Worm (Caenorhabditis elegans) whole organism, L4/young adult: ENCODE results near the gene str-93.

Experiments used
- W03F9.2 ChIP-seq: fragments of 150-350 bp; optimal IDR thresholded peaks from 2 replicates; lab custom pipeline; 2014; ENCODE audit warnings: missing biosample characterization, missing genetic modification characterization
- dao-5 ChIP-seq: sonication (generic microtip); optimal IDR thresholded peaks from 2 replicates; lab custom pipeline; 2016; ENCODE audit warnings: missing genotype, missing genetic modification characterization, moderate library complexity, missing compliant biosample characterization
- him-1 ChIP-seq: sonication (generic microtip); optimal IDR thresholded peaks from 2 replicates; lab custom pipeline; 2016; ENCODE audit warnings: missing genotype, missing genetic modification reagents, missing genetic modification characterization, missing compliant biosample characterization

DNA sequence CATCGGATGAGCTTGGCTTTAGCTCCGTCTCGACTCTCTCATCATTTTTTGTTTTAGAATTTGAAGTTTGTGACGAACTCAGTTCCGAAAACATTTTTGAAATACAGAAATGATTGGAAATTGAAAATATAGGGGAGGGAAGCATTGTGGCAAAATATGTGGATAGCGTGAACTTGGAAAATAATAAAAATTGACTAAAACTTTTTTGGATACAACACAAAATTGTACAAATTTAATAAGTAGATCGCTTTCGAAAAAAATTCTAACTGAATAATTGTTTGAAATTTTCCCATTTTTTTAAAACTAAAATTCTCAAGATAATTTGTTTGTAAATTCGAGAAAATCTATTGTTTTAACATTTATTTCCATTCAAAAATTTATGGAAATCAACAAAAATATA, 10.5 kb upstream of the str-93 start, which contains the start of gene F59A1.15:
- TF ChIP-seq W03F9.2 (no peak), him-1 (tag; lab: Kevin White, UChicago) (no peak), dao-5 (tag; lab: Kevin White, UChicago) (no peak)
